Worm (Caenorhabditis elegans) whole organism, midembryonic: Measurements from ENCODE around the gene B0302.4.

ENCODE experiments used
- cog-1 ChIP-seq: sonication (generic microtip); optimal IDR thresholded peaks from 2 replicates; lab custom pipeline; 2016; ENCODE audit warnings: missing genetic modification characterization, missing compliant biosample characterization
- flt-1 ChIP-seq: fragments of 200-800 bp; sonication (Bioruptor generic); IDR thresholded peaks from 2 replicates; pipeline ENCODE4 v1.3.6; 2022; ENCODE audit warnings: missing genetic modification characterization, missing compliant biosample characterization
- klf-2 ChIP-seq: fragments of 200-800 bp; sonication (Bioruptor generic); conservative IDR thresholded peaks from 2 replicates; pipeline ENCODE4 v1.3.6; 2022; ENCODE audit warnings: missing genetic modification reagents, missing genetic modification characterization, missing compliant biosample characterization
- ref-1 ChIP-seq: fragments of 200-800 bp; sonication (Bioruptor generic); conservative IDR thresholded peaks from 2 replicates; pipeline ENCODE4 v1.3.6; 2022; ENCODE audit warnings: missing genetic modification reagents, missing genetic modification characterization, missing compliant biosample characterization
- tab-1 ChIP-seq: fragments of 200-800 bp; sonication (Bioruptor generic); IDR thresholded peaks from 2 replicates; pipeline ENCODE4 v1.3.6; 2022; ENCODE audit warnings: missing genetic modification characterization, missing compliant biosample characterization
- ztf-29 ChIP-seq: fragments of 200-800 bp; sonication (Bioruptor generic); IDR thresholded peaks from 2 replicates; pipeline ENCODE4 v1.3.6; 2022; ENCODE audit warnings: missing genetic modification reagents, missing genetic modification characterization, missing compliant biosample characterization

DNA sequence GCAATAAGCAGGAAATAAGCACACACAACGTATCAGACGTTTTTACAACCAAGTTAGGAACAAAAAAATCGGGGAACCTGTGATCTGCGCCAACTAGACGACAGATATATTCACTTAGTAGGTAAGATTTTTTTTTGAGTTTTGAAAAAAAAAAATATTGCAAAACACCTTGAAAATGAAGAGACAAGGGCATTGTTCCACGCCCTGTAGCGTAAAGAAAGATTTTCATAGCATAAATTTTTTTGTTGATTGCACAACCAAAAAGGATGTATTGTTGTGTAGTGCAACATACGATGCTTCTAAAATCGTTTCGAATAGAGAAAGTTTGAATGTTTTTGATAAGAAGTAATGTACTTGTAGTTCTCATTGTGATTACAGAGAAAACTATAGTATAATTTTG lies 3.6 kb upstream of the B0302.4 start:
- TF ChIP-seq ztf-29 (GFP tag; lab: Robert Waterston, UW) (no peak), cog-1 (no peak), flt-1 (GFP tag; lab: Robert Waterston, UW) (no peak), klf-2 (GFP tag; lab: Robert Waterston, UW) (no peak), tab-1 (no peak), ref-1 (GFP tag; lab: Robert Waterston, UW) (no peak)
